Worm (Caenorhabditis elegans): Measurements from ENCODE around the gene ZK262.9.

ce11 chrV:18476090-18476489 lies 36.5 kb downstream of the ZK262.9 start, which contains the start of gene srh-179:
- no peak for TF ChIP-seq dao-5 (tag; optimal IDR thresholded peaks at IDR 0.05)
- no peak for TF ChIP-seq W03F9.2 (tag; optimal IDR thresholded peaks at IDR 0.05)

Measured in whole organism, L4/young adult.